Fruit fly (Drosophila melanogaster): ENCODE measurements around the gene Samuel.

The Samuel gene

dm6 chr2L:11065106-11065878, 1.5 kb downstream of the Samuel start (continued):
- TF ChIP-seq CG9817 (tag; optimal IDR thresholded peaks at IDR 0.05) (peak; percentile 34), tgo (GFP tag; IDR thresholded peaks at IDR 0.05) (peak; percentile 56), Eip74EF (GFP tag; optimal IDR thresholded peaks at IDR 0.05) (no peak), dmrt99B (tag; optimal IDR thresholded peaks at IDR 0.05) (no peak), H2.0 (GFP tag; IDR thresholded peaks at IDR 0.05) (0 out of 2 replicates have a peak, but pooled peaks have one; percentile 4), CG16779 (GFP tag; IDR thresholded peaks at IDR 0.05) (no peak), Taf1 (GFP tag; IDR thresholded peaks at IDR 0.05) (peak; percentile 24; the same call in 1 of the 2 replicates), PHDP (tag; optimal IDR thresholded peaks at IDR 0.05) (peak; percentile 63), Chrac-16 (GFP tag; optimal IDR thresholded peaks at IDR 0.05) (no peak), CG18619 (GFP tag; optimal IDR thresholded peaks at IDR 0.05) (peak; percentile 48), nau (GFP tag; optimal IDR thresholded peaks at IDR 0.05) (no peak), Dfd (GFP tag; optimal IDR thresholded peaks at IDR 0.05) (no peak), ATbp (GFP tag; optimal IDR thresholded peaks at IDR 0.05) (no peak), NfI (GFP tag; optimal IDR thresholded peaks at IDR 0.05) (peak; percentile 38), CG11504 (tag; optimal IDR thresholded peaks at IDR 0.05) (peak; percentile 44), slp2 (GFP tag; optimal IDR thresholded peaks at IDR 0.05) (no peak), Med (GFP tag) (peak; percentile 45), fd3F (GFP tag; optimal IDR thresholded peaks at IDR 0.05) (peak; percentile 24), Hsf (GFP tag; optimal IDR thresholded peaks at IDR 0.05) (no peak), CG10654 (GFP tag; optimal IDR thresholded peaks at IDR 0.05) (no peak), CG2875 (GFP tag; optimal IDR thresholded peaks at IDR 0.05) (no peak), MTF-1 (GFP tag; optimal IDR thresholded peaks at IDR 0.05; ENCODE audit: borderline replicate concordance) (no peak), CG10209 (GFP tag; optimal IDR thresholded peaks at IDR 0.05) (peak; percentile 42), Side (GFP tag; optimal IDR thresholded peaks at IDR 0.05) (no peak), CG34422 (GFP tag; IDR thresholded peaks at IDR 0.05) (peak; percentile 48; the same call in 1 of the 3 replicates), CG3407 (GFP tag; optimal IDR thresholded peaks at IDR 0.05) (no peak), CG4360 (GFP tag; IDR thresholded peaks at IDR 0.05) (peak; percentile 26; the same call in 1 of the 2 replicates), Hmx (GFP tag; optimal IDR thresholded peaks at IDR 0.05) (no peak), ems (GFP tag; optimal IDR thresholded peaks at IDR 0.05) (no peak), cwo (GFP tag; optimal IDR thresholded peaks at IDR 0.05) (peak; percentile 58), ranshi (GFP tag; IDR thresholded peaks at IDR 0.05) (no peak), GATAe (GFP tag; conservative IDR thresholded peaks at IDR 0.05) (no peak), Atf6 (GFP tag; IDR thresholded peaks at IDR 0.05) (peak; percentile 67), nmo (GFP tag; optimal IDR thresholded peaks at IDR 0.05) (no peak), CG17612 (GFP tag; IDR thresholded peaks at IDR 0.05) (no peak), insv (GFP tag; optimal IDR thresholded peaks at IDR 0.05) (no peak), CG17328 (GFP tag; IDR thresholded peaks at IDR 0.05) (no peak), CG10147 (GFP tag; optimal IDR thresholded peaks at IDR 0.05) (peak; percentile 31), Kr (GFP tag; optimal IDR thresholded peaks at IDR 0.05) (no peak), CG13624 (GFP tag; optimal IDR thresholded peaks at IDR 0.05) (no peak), CG10267 (tag; optimal IDR thresholded peaks at IDR 0.05) (peak; percentile 1), CG7928 (GFP tag; optimal IDR thresholded peaks at IDR 0.05) (no peak), salm (tag; optimal IDR thresholded peaks at IDR 0.05) (no peak), tio (GFP tag; optimal IDR thresholded peaks at IDR 0.05) (no peak), Optix (GFP tag; IDR thresholded peaks at IDR 0.05) (no peak), CG6791 (GFP tag; IDR thresholded peaks at IDR 0.05; ENCODE audit: partially characterized antibody) (no peak), CG3065 (GFP tag; optimal IDR thresholded peaks at IDR 0.05) (no peak), Dbx (GFP tag; IDR thresholded peaks at IDR 0.05) (peak; percentile 65; the same call in 2 of the 3 replicates), bigmax (GFP tag; optimal IDR thresholded peaks at IDR 0.05) (no peak)

All from whole organism, embryonic.